Fruit fly (Drosophila melanogaster): Measurements from ENCODE around the gene Pcyt1.

Gene Pcyt1

dm6 chr3L:1517274-1518047 is 28.4 kb upstream of the Pcyt1 start:
- TF ChIP-seq CG7045 (GFP tag; optimal IDR thresholded peaks at IDR 0.05) = no peak
- TF ChIP-seq Hr96 (GFP tag; optimal IDR thresholded peaks at IDR 0.05) = peak; percentile 68
- TF ChIP-seq CG1620 (GFP tag; optimal IDR thresholded peaks at IDR 0.05) = peak; percentile 81
- peak; percentile 62 for TF ChIP-seq CG11617 (GFP tag; optimal IDR thresholded peaks at IDR 0.05)
- TF ChIP-seq Crg-1 (GFP tag; optimal IDR thresholded peaks at IDR 0.05) = peak; percentile 75
- peak; percentile 50 for TF ChIP-seq Mnt (GFP tag; optimal IDR thresholded peaks at IDR 0.05)
- TF ChIP-seq CG12768 (GFP tag; optimal IDR thresholded peaks at IDR 0.05) = no peak
- no peak for TF ChIP-seq cnc (optimal IDR thresholded peaks at IDR 0.05)
- peak; percentile 60 for TF ChIP-seq CG7101 (tag; optimal IDR thresholded peaks at IDR 0.05)
- TF ChIP-seq CG33017 (tag; optimal IDR thresholded peaks at IDR 0.05) = no peak
- peak; percentile 65 for TF ChIP-seq ovo (GFP tag; optimal IDR thresholded peaks at IDR 0.05)
- peak; percentile 13 for TF ChIP-seq tj (GFP tag; optimal IDR thresholded peaks at IDR 0.05)
- peak; percentile 3 for TF ChIP-seq bab1 (GFP tag; optimal IDR thresholded peaks at IDR 0.05)
- peak; percentile 61 for TF ChIP-seq Clk (GFP tag; optimal IDR thresholded peaks at IDR 0.05)
- TF ChIP-seq kay (GFP tag; ENCODE audit: borderline replicate concordance) = no peak
- no peak for TF ChIP-seq cic (GFP tag; optimal IDR thresholded peaks at IDR 0.05)
- TF ChIP-seq CG5204 (GFP tag; optimal IDR thresholded peaks at IDR 0.05) = peak; percentile 65
- peak; percentile 99 for TF ChIP-seq CG14711 (tag; optimal IDR thresholded peaks at IDR 0.05)
- peak; percentile 55 for TF ChIP-seq toe (GFP tag; optimal IDR thresholded peaks at IDR 0.05)
- peak; percentile 98 for TF ChIP-seq pad (GFP tag; optimal IDR thresholded peaks at IDR 0.05)

dm6 chr3L:1518715-1519603 is 26.9 kb upstream of the Pcyt1 start:
- no peak for TF ChIP-seq cnc (optimal IDR thresholded peaks at IDR 0.05)
- TF ChIP-seq Mnt (GFP tag; optimal IDR thresholded peaks at IDR 0.05) = no peak
- no peak for TF ChIP-seq CG11617 (GFP tag; optimal IDR thresholded peaks at IDR 0.05)
- no peak for TF ChIP-seq CG14711 (tag; optimal IDR thresholded peaks at IDR 0.05)
- TF ChIP-seq CG7101 (tag; optimal IDR thresholded peaks at IDR 0.05) = no peak
- TF ChIP-seq pad (GFP tag; optimal IDR thresholded peaks at IDR 0.05) = no peak
- no peak for TF ChIP-seq Clk (GFP tag; optimal IDR thresholded peaks at IDR 0.05)
- TF ChIP-seq CG5204 (GFP tag; optimal IDR thresholded peaks at IDR 0.05) = no peak
- TF ChIP-seq tj (GFP tag; optimal IDR thresholded peaks at IDR 0.05) = peak; percentile 97
- TF ChIP-seq CG12768 (GFP tag; optimal IDR thresholded peaks at IDR 0.05) = no peak
- TF ChIP-seq ovo (GFP tag; optimal IDR thresholded peaks at IDR 0.05) = no peak
- no peak for TF ChIP-seq CG1620 (GFP tag; optimal IDR thresholded peaks at IDR 0.05)
- TF ChIP-seq bab1 (GFP tag; optimal IDR thresholded peaks at IDR 0.05) = peak; percentile 58
- TF ChIP-seq Hr96 (GFP tag; optimal IDR thresholded peaks at IDR 0.05) = no peak
- no peak for TF ChIP-seq toe (GFP tag; optimal IDR thresholded peaks at IDR 0.05)
- TF ChIP-seq Crg-1 (GFP tag; optimal IDR thresholded peaks at IDR 0.05) = no peak
- no peak for TF ChIP-seq cic (GFP tag; optimal IDR thresholded peaks at IDR 0.05)

dm6 chr3L:1531159-1531558 is 14.7 kb upstream of the Pcyt1 start, which contains the start of gene Ir62a:
Gene Ir62a, minus strand, starts transcription at chr3L:1531259.
- TF ChIP-seq CG11617 (GFP tag; optimal IDR thresholded peaks at IDR 0.05) = no peak
- no peak for TF ChIP-seq CG33017 (tag; optimal IDR thresholded peaks at IDR 0.05)
- TF ChIP-seq ovo (GFP tag; optimal IDR thresholded peaks at IDR 0.05) = no peak
- no peak for TF ChIP-seq Mnt (GFP tag; optimal IDR thresholded peaks at IDR 0.05)
- TF ChIP-seq CG12768 (GFP tag; optimal IDR thresholded peaks at IDR 0.05) = no peak
- no peak for TF ChIP-seq cnc (optimal IDR thresholded peaks at IDR 0.05)
- TF ChIP-seq Hr96 (GFP tag; optimal IDR thresholded peaks at IDR 0.05) = no peak
- TF ChIP-seq cic (GFP tag; optimal IDR thresholded peaks at IDR 0.05) = no peak
- TF ChIP-seq kay (GFP tag; ENCODE audit: borderline replicate concordance) = no peak

- TF ChIP-seq CG7045 (GFP tag; optimal IDR thresholded peaks at IDR 0.05) (no peak), Crg-1 (GFP tag; optimal IDR thresholded peaks at IDR 0.05) (peak; percentile 12), CG7101 (tag; optimal IDR thresholded peaks at IDR 0.05) (peak; percentile 49), cic (GFP tag; optimal IDR thresholded peaks at IDR 0.05) (no peak), tj (GFP tag; optimal IDR thresholded peaks at IDR 0.05) (no peak), Clk (GFP tag; optimal IDR thresholded peaks at IDR 0.05) (no peak), CG14711 (tag; optimal IDR thresholded peaks at IDR 0.05) (peak; percentile 27), CG11617 (GFP tag; optimal IDR thresholded peaks at IDR 0.05) (peak; percentile 42), CG33017 (tag; optimal IDR thresholded peaks at IDR 0.05) (peak; percentile 17), bab1 (GFP tag; optimal IDR thresholded peaks at IDR 0.05) (peak; percentile 14)
Observed at dm6 chr3L:1533699-1534431, 12.0 kb upstream of the Pcyt1 start, which contains the start of gene Iml1. Gene Iml1, minus strand, starts transcription at chr3L:1534034.
